Worm (Caenorhabditis elegans) whole organism, L4/young adult: ENCODE measurements around the gene ldp-1.

Source experiments
- W03F9.2 ChIP-seq: fragments of 150-350 bp; optimal IDR thresholded peaks from 2 replicates; lab custom pipeline; 2014; ENCODE audit warnings: missing biosample characterization, missing genetic modification characterization
- dao-5 ChIP-seq: sonication (generic microtip); optimal IDR thresholded peaks from 2 replicates; lab custom pipeline; 2016; ENCODE audit warnings: missing genotype, missing genetic modification characterization, moderate library complexity, missing compliant biosample characterization
- him-1 ChIP-seq: sonication (generic microtip); optimal IDR thresholded peaks from 2 replicates; lab custom pipeline; 2016; ENCODE audit warnings: missing genotype, missing genetic modification reagents, missing genetic modification characterization, missing compliant biosample characterization

The ldp-1 gene

ce11 chrV:2146044-2146443, 18.7 kb downstream of the ldp-1 start, which contains the start of gene str-52:
TSS of gene str-52 (minus strand) at chrV:2146144.
- TF ChIP-seq him-1 (tag; lab: Kevin White, UChicago), result no peak
- TF ChIP-seq W03F9.2 (tag; lab: Kevin White, UChicago), result no peak
- no peak for TF ChIP-seq dao-5

- TF ChIP-seq dao-5 (no peak), W03F9.2 (tag; lab: Kevin White, UChicago) (no peak), him-1 (tag; lab: Kevin White, UChicago) (no peak)
These were observed 19.5 kb downstream of the ldp-1 start, which contains the start of gene srbc-20 for ce11 chrV:2146795-2147194. TSS of gene srbc-20 (plus strand) at chrV:2147095.

- TF ChIP-seq him-1 (tag; lab: Kevin White, UChicago) (no peak), dao-5 (no peak), W03F9.2 (tag; lab: Kevin White, UChicago) (no peak)
These were observed 22.1 kb downstream of the ldp-1 start, which contains the start of gene C45H4.21 for ce11 chrV:2149432-2149831. TSS of gene C45H4.21 (minus strand) at chrV:2149532.

- no peak for TF ChIP-seq dao-5
- TF ChIP-seq W03F9.2 (tag; lab: Kevin White, UChicago), result no peak
- TF ChIP-seq him-1 (tag; lab: Kevin White, UChicago), result no peak
These were observed 23.5 kb downstream of the ldp-1 start, which contains the start of gene C45H4.13 for ce11 chrV:2150876-2151275. TSS of gene C45H4.13 (minus strand) at chrV:2150976.

ce11 chrV:2151458-2151857, 24.1 kb downstream of the ldp-1 start, which contains the start of gene srbc-24:
TSS of gene srbc-24 (plus strand) at chrV:2151758.
- TF ChIP-seq W03F9.2 (tag; lab: Kevin White, UChicago) (no peak), him-1 (tag; lab: Kevin White, UChicago) (no peak), dao-5 (no peak)

ce11 chrV:2153274-2153673, 25.9 kb downstream of the ldp-1 start, which contains the start of gene srbc-23:
TSS of gene srbc-23 (plus strand) at chrV:2153574.
- TF ChIP-seq W03F9.2 (tag; lab: Kevin White, UChicago), result no peak
- TF ChIP-seq dao-5, result no peak
- no peak for TF ChIP-seq him-1 (tag; lab: Kevin White, UChicago)

ce11 chrV:2155232-2155631, 27.9 kb downstream of the ldp-1 start, which contains the start of gene srbc-21:
TSS of gene srbc-21 (plus strand) at chrV:2155532.
- TF ChIP-seq W03F9.2 (tag; lab: Kevin White, UChicago), result no peak
- no peak for TF ChIP-seq him-1 (tag; lab: Kevin White, UChicago)
- TF ChIP-seq dao-5, result no peak

ce11 chrV:2156830-2157229, 29.5 kb downstream of the ldp-1 start, which contains the start of gene srbc-22:
TSS of gene srbc-22 (plus strand) at chrV:2157130.
- TF ChIP-seq dao-5 (no peak), W03F9.2 (tag; lab: Kevin White, UChicago) (no peak), him-1 (tag; lab: Kevin White, UChicago) (no peak)

- TF ChIP-seq dao-5 (no peak), him-1 (tag; lab: Kevin White, UChicago) (no peak), W03F9.2 (tag; lab: Kevin White, UChicago) (no peak)
These were observed 32.0 kb downstream of the ldp-1 start, which contains the start of gene C45H4.14 for ce11 chrV:2159331-2159730. TSS of gene C45H4.14 (minus strand) at chrV:2159431.

- TF ChIP-seq dao-5 (no peak), W03F9.2 (tag; lab: Kevin White, UChicago) (no peak), him-1 (tag; lab: Kevin White, UChicago) (no peak)
These were observed 36.4 kb downstream of the ldp-1 start, which contains the start of gene str-255 for ce11 chrV:2163735-2164134. TSS of gene str-255 (minus strand) at chrV:2163835.

- no peak for TF ChIP-seq W03F9.2 (tag; lab: Kevin White, UChicago)
- TF ChIP-seq him-1 (tag; lab: Kevin White, UChicago), result no peak
- no peak for TF ChIP-seq dao-5
These were observed 39.3 kb downstream of the ldp-1 start, which contains the start of gene srbc-19 for ce11 chrV:2166679-2167078. TSS of gene srbc-19 (minus strand) at chrV:2166779.

ce11 chrV:2174465-2174864, 47.1 kb downstream of the ldp-1 start:
- TF ChIP-seq dao-5 (no peak), him-1 (tag; lab: Kevin White, UChicago) (no peak), W03F9.2 (tag; lab: Kevin White, UChicago) (no peak)

ce11 chrV:2175242-2175641, 47.9 kb downstream of the ldp-1 start, which contains the start of gene C45H4.18:
TSS of gene C45H4.18 (plus strand) at chrV:2175542.
- TF ChIP-seq W03F9.2 (tag; lab: Kevin White, UChicago) (no peak), dao-5 (no peak), him-1 (tag; lab: Kevin White, UChicago) (no peak)

ce11 chrV:2177307-2177764, 50.0 kb downstream of the ldp-1 start, which contains the start of gene srbc-17:
TSS of gene srbc-17 (plus strand) at chrV:2177714.
- TF ChIP-seq dao-5 (no peak), him-1 (tag; lab: Kevin White, UChicago) (no peak), W03F9.2 (tag; lab: Kevin White, UChicago) (no peak)
